Fruit fly (Drosophila melanogaster) whole organism, embryonic: Measurements from ENCODE around the gene cnir.

Experiments used
- Abd-B ChIP-seq: fragments of 200-800 bp; sonication (Bioruptor generic); optimal IDR thresholded peaks from 2 replicates; lab custom pipeline; 2018; ENCODE audit warnings: missing biosample characterization, mild to moderate bottlenecking, missing genetic modification characterization, moderate library complexity
- Adf1 ChIP-seq: fragments of 200-800 bp; sonication (Bioruptor generic); IDR thresholded peaks from 2 replicates; pipeline ENCODE4 v1.3.6; 2022; ENCODE audit warnings: missing biosample characterization, missing genetic modification characterization
- Atf6 ChIP-seq: fragments of 200-800 bp; sonication (Bioruptor generic); IDR thresholded peaks from 2 replicates; pipeline ENCODE4 v1.3.6; 2022; ENCODE audit warnings: missing biosample characterization, missing genetic modification characterization
- CG10543 ChIP-seq: fragments of 200-800 bp; sonication (Bioruptor generic); optimal IDR thresholded peaks from 3 replicates; lab custom pipeline; 2017; ENCODE audit warnings: missing biosample characterization, mild to moderate bottlenecking, missing genetic modification characterization, moderate library complexity
- CG11398 ChIP-seq: fragments of 200-800 bp; sonication (Bioruptor generic); optimal IDR thresholded peaks from 2 replicates; lab custom pipeline; 2016; ENCODE audit warnings: missing biosample characterization, missing genetic modification characterization
- CG13296 ChIP-seq: fragments of 200-800 bp; sonication (Bioruptor generic); optimal IDR thresholded peaks from 3 replicates; lab custom pipeline; 2018; ENCODE audit warnings: missing biosample characterization, mild to moderate bottlenecking, missing genetic modification characterization
- CG13775 ChIP-seq: fragments of 200-800 bp; sonication (Bioruptor generic); optimal IDR thresholded peaks from 3 replicates; lab custom pipeline; 2017; ENCODE audit warnings: missing biosample characterization, mild to moderate bottlenecking, missing genetic modification characterization
- CG13894 ChIP-seq: fragments of 200-800 bp; sonication (Bioruptor generic); optimal IDR thresholded peaks from 3 replicates; lab custom pipeline; 2018; ENCODE audit warnings: missing biosample characterization, mild to moderate bottlenecking, missing genetic modification characterization, moderate library complexity
- CG14014 ChIP-seq: fragments of 200-800 bp; sonication (Bioruptor generic); IDR thresholded peaks from 2 replicates; pipeline ENCODE4 v1.3.6; 2022; ENCODE audit warnings: missing biosample characterization, missing genetic modification characterization
- CG14441 ChIP-seq: fragments of 200-800 bp; sonication (Bioruptor generic); IDR thresholded peaks from 2 replicates; pipeline ENCODE4 v1.3.6; 2022; ENCODE audit warnings: missing biosample characterization, missing genetic modification characterization
- CG15011 ChIP-seq: fragments of 200-800 bp; sonication (Bioruptor generic); optimal IDR thresholded peaks from 3 replicates; lab custom pipeline; 2018; ENCODE audit warnings: missing biosample characterization, mild to moderate bottlenecking, missing genetic modification characterization
- CG17612 ChIP-seq: fragments of 200-800 bp; sonication (Bioruptor generic); IDR thresholded peaks from 2 replicates; pipeline ENCODE4 v1.3.6; 2022; ENCODE audit warnings: missing biosample characterization, missing genetic modification characterization
- CG18262 ChIP-seq: fragments of 200-800 bp; optimal IDR thresholded peaks from 3 replicates; lab custom pipeline; 2019; ENCODE audit warnings: missing biosample characterization, mild to moderate bottlenecking, missing genetic modification characterization, moderate library complexity
- CG1832 ChIP-seq: fragments of 200-800 bp; sonication (Bioruptor generic); optimal IDR thresholded peaks from 2 replicates; lab custom pipeline; 2017; ENCODE audit warnings: missing biosample characterization, mild to moderate bottlenecking, missing genetic modification characterization, inconsistent platforms
- CG2712 ChIP-seq: fragments of 200-800 bp; optimal IDR thresholded peaks from 3 replicates; lab custom pipeline; 2019; ENCODE audit warnings: missing biosample characterization, mild to moderate bottlenecking, missing genetic modification characterization, moderate library complexity
- CG32532 ChIP-seq: fragments of 200-800 bp; sonication (Bioruptor generic); IDR thresholded peaks from 2 replicates; pipeline ENCODE4 v1.3.6; 2022; ENCODE audit warnings: missing biosample characterization, missing genetic modification characterization
- CG3995 ChIP-seq: fragments of 200-800 bp; sonication (Bioruptor generic); optimal IDR thresholded peaks from 3 replicates; lab custom pipeline; 2016; ENCODE audit warnings: missing biosample characterization, missing genetic modification characterization
- CG4617 ChIP-seq: fragments of 200-800 bp; sonication (Bioruptor generic); optimal IDR thresholded peaks from 3 replicates; lab custom pipeline; 2016; ENCODE audit warnings: missing biosample characterization, missing genetic modification characterization, borderline replicate concordance
- CG6175 ChIP-seq: fragments of 200-800 bp; sonication (Bioruptor generic); IDR thresholded peaks from 3 replicates; pipeline ENCODE4 v1.3.6; 2022; ENCODE audit warnings: missing biosample characterization, missing genetic modification characterization
- CG7987 ChIP-seq: fragments of 200-800 bp; sonication (Bioruptor generic); optimal IDR thresholded peaks from 2 replicates; lab custom pipeline; 2018; ENCODE audit warnings: missing biosample characterization, mild to moderate bottlenecking, missing genetic modification characterization, moderate library complexity
- Dad ChIP-seq: fragments of 200-800 bp; sonication (Bioruptor generic); optimal IDR thresholded peaks from 3 replicates; lab custom pipeline; 2016; ENCODE audit warnings: missing biosample characterization, missing genetic modification characterization
- Dbx ChIP-seq: fragments of 200-800 bp; sonication (Bioruptor generic); IDR thresholded peaks from 3 replicates; pipeline ENCODE4 v1.3.6; 2022; ENCODE audit warnings: missing biosample characterization, missing genetic modification characterization
- Deaf1 ChIP-seq: fragments of 200-800 bp; optimal IDR thresholded peaks from 3 replicates; lab custom pipeline; 2019; ENCODE audit warnings: missing biosample characterization, mild to moderate bottlenecking, missing genetic modification characterization, moderate library complexity
- Drgx ChIP-seq: fragments of 200-800 bp; sonication (Bioruptor generic); IDR thresholded peaks from 2 replicates; pipeline ENCODE4 v1.3.6; 2022; ENCODE audit warnings: missing biosample characterization, missing genetic modification characterization
- ERR ChIP-seq: fragments of 200-800 bp; sonication (Bioruptor generic); optimal IDR thresholded peaks from 2 replicates; lab custom pipeline; 2016; ENCODE audit warnings: missing biosample characterization, missing genetic modification characterization
- Fer1 ChIP-seq: fragments of 200-800 bp; sonication (Bioruptor generic); optimal IDR thresholded peaks from 2 replicates; lab custom pipeline; 2017; ENCODE audit warnings: missing biosample characterization, mild to moderate bottlenecking, missing genetic modification characterization
- Gug ChIP-seq: fragments of 200-800 bp; sonication (Bioruptor generic); IDR thresholded peaks from 4 replicates; pipeline ENCODE4 v1.3.6; 2022; ENCODE audit warnings: missing biosample characterization, missing genetic modification characterization
- Hey ChIP-seq: fragments of 200-800 bp; sonication (Bioruptor generic); optimal IDR thresholded peaks from 3 replicates; lab custom pipeline; 2018; ENCODE audit warnings: missing biosample characterization, mild to moderate bottlenecking, missing genetic modification characterization
- Hmr ChIP-seq: fragments of 200-800 bp; sonication (Bioruptor generic); optimal IDR thresholded peaks from 3 replicates; lab custom pipeline; 2017; ENCODE audit warnings: mild to moderate bottlenecking, missing biosample characterization, missing genetic modification reagents, missing genetic modification characterization
- MBD-R2 ChIP-seq: fragments of 200-800 bp; sonication (Bioruptor generic); IDR thresholded peaks from 2 replicates; pipeline ENCODE4 v1.3.6; 2022; ENCODE audit warnings: missing biosample characterization, missing genetic modification characterization
- Neu2 ChIP-seq: fragments of 200-800 bp; sonication (Bioruptor generic); optimal IDR thresholded peaks from 3 replicates; lab custom pipeline; 2016; ENCODE audit warnings: missing biosample characterization, missing genetic modification characterization, borderline replicate concordance
- Nf-YA ChIP-seq: fragments of 200-800 bp; sonication (Bioruptor generic); IDR thresholded peaks from 2 replicates; pipeline ENCODE4 v1.3.6; 2022; ENCODE audit warnings: missing biosample characterization, missing genetic modification characterization
- TFAM ChIP-seq: fragments of 200-800 bp; sonication (Bioruptor generic); optimal IDR thresholded peaks from 2 replicates; lab custom pipeline; 2017; ENCODE audit warnings: missing biosample characterization, missing genetic modification characterization, inconsistent platforms
- YL-1 ChIP-seq: fragments of 200-800 bp; sonication (Bioruptor generic); optimal IDR thresholded peaks from 3 replicates; lab custom pipeline; 2017; ENCODE audit warnings: missing biosample characterization, mild to moderate bottlenecking, missing genetic modification characterization
- al ChIP-seq: fragments of 200-800 bp; sonication (Bioruptor generic); IDR thresholded peaks from 2 replicates; pipeline ENCODE4 v1.3.6; 2022; ENCODE audit warnings: missing biosample characterization, missing genetic modification characterization
- bsh ChIP-seq, 2 experiments: fragments of 200-800 bp; sonication (Bioruptor generic); optimal IDR thresholded peaks; 2 replicates each; lab custom pipeline; 2017 to 2018; ENCODE audit warnings: mild to moderate bottlenecking in 2 of 2, missing biosample characterization in 2 of 2, missing genetic modification characterization in 2 of 2, moderate library complexity in 1 of 2
- fd64A ChIP-seq: fragments of 200-800 bp; sonication (Bioruptor generic); optimal IDR thresholded peaks from 3 replicates; lab custom pipeline; 2018; ENCODE audit warnings: missing biosample characterization, mild to moderate bottlenecking, missing genetic modification characterization
- her ChIP-seq: fragments of 200-800 bp; sonication (Bioruptor generic); optimal IDR thresholded peaks from 2 replicates; lab custom pipeline; 2016; ENCODE audit warnings: missing biosample characterization, missing genetic modification characterization
- lab ChIP-seq: fragments of 200-800 bp; sonication (Bioruptor generic); optimal IDR thresholded peaks from 3 replicates; lab custom pipeline; 2017; ENCODE audit warnings: missing biosample characterization, missing genetic modification characterization, mild to moderate bottlenecking, moderate library complexity, missing genetic modification reagents
- nerfin-1 ChIP-seq: fragments of 200-800 bp; sonication (Bioruptor generic); optimal IDR thresholded peaks from 3 replicates; lab custom pipeline; 2019; ENCODE audit warnings: missing biosample characterization, mild to moderate bottlenecking, missing genetic modification characterization, moderate library complexity
- otp ChIP-seq: fragments of 200-800 bp; sonication (Bioruptor generic); IDR thresholded peaks from 3 replicates; pipeline ENCODE4, ENCODE4 v1.3.6; 2022; ENCODE audit warnings: missing biosample characterization, missing genetic modification characterization
- p53 ChIP-seq: fragments of 200-800 bp; sonication (Bioruptor generic); optimal IDR thresholded peaks from 2 replicates; lab custom pipeline; 2016; ENCODE audit warnings: missing biosample characterization, missing genetic modification characterization
- sens ChIP-seq: fragments of 200-800 bp; sonication (Bioruptor generic); peaks from one replicate; lab custom pipeline; 2016; ENCODE audit warnings: missing biosample characterization, missing genetic modification characterization
- sima ChIP-seq: fragments of 200-800 bp; sonication (Bioruptor generic); optimal IDR thresholded peaks from 2 replicates; lab custom pipeline; 2016; ENCODE audit warnings: missing biosample characterization, missing genetic modification characterization
- sisA ChIP-seq: fragments of 200-800 bp; sonication (Bioruptor generic); IDR thresholded peaks from 2 replicates; pipeline ENCODE4 v1.3.6; 2022; ENCODE audit warnings: missing biosample characterization, missing genetic modification characterization
- sna ChIP-seq: fragments of 200-800 bp; sonication (Bioruptor generic); IDR thresholded peaks from 2 replicates; pipeline ENCODE4 v1.3.6; 2022; ENCODE audit warnings: missing biosample characterization, missing genetic modification characterization; ENCODE audit not compliant: partially characterized antibody
- sqz ChIP-seq: fragments of 200-800 bp; sonication (Bioruptor generic); optimal IDR thresholded peaks from 3 replicates; lab custom pipeline; 2018; ENCODE audit warnings: missing biosample characterization, mild to moderate bottlenecking, missing genetic modification characterization
- stwl ChIP-seq: fragments of 200-800 bp; sonication (Bioruptor generic); optimal IDR thresholded peaks from 3 replicates; lab custom pipeline; 2018; ENCODE audit warnings: missing biosample characterization, mild to moderate bottlenecking, missing genetic modification characterization, moderate library complexity
- tgo ChIP-seq: fragments of 200-800 bp; sonication (Bioruptor generic); IDR thresholded peaks from 3 replicates; pipeline ENCODE4 v1.3.6; 2022; ENCODE audit warnings: missing biosample characterization, missing genetic modification characterization
- vnd ChIP-seq: fragments of 200-800 bp; sonication (Bioruptor generic); IDR thresholded peaks from 3 replicates; pipeline ENCODE4 v1.3.6; 2022; ENCODE audit warnings: missing biosample characterization, missing genetic modification characterization; ENCODE audit not compliant: partially characterized antibody
- yki ChIP-seq: fragments of >200 bp; optimal IDR thresholded peaks from 3 replicates; lab custom pipeline; 2018

cnir gene

dm6 chr2L:3056448-3056790 lies 16.8 kb upstream of the cnir start, which contains the start of gene FASN1 (continued):
- no peak for TF ChIP-seq CG4617 (GFP tag; lab: Kevin White, UChicago)
- TF ChIP-seq lab (GFP tag; lab: Kevin White, UChicago): peak; percentile 26
- no peak for TF ChIP-seq TFAM (GFP tag; lab: Kevin White, UChicago)
- peak; percentile 70; the same call in 2 of the 4 replicates for TF ChIP-seq Gug (GFP tag; lab: Robert Waterston, UW)
- TF ChIP-seq Dbx: peak; percentile 67; the same call in 2 of the 3 replicates
- TF ChIP-seq ERR (GFP tag; lab: Kevin White, UChicago): no peak
- TF ChIP-seq CG6175 (GFP tag; lab: Robert Waterston, UW): 0 out of 3 replicates have a peak, but pooled peaks have one; percentile 25
- no peak for TF ChIP-seq sima (GFP tag; lab: Kevin White, UChicago)
- no peak for TF ChIP-seq CG13775 (GFP tag; lab: Kevin White, UChicago)
- peak; percentile 43 for TF ChIP-seq sens (GFP tag; lab: Kevin White, UChicago)
- peak; percentile 11 for TF ChIP-seq Deaf1 (tag; lab: Kevin White, UChicago)
- no peak for TF ChIP-seq p53 (GFP tag; lab: Kevin White, UChicago)
- no peak for TF ChIP-seq CG1832 (GFP tag; lab: Kevin White, UChicago)
- peak; percentile 64 for TF ChIP-seq CG7987
- no peak for TF ChIP-seq vnd (GFP tag; lab: Robert Waterston, UW)
- peak; percentile 42 for TF ChIP-seq CG13296 (GFP tag; lab: Kevin White, UChicago)
- TF ChIP-seq CG14441 (GFP tag; lab: Robert Waterston, UW): 0 out of 2 replicates have a peak, but pooled peaks have one; percentile 12
- no peak for TF ChIP-seq bsh (GFP tag; optimal IDR thresholded peaks at IDR 0.05; lab: Kevin White, UChicago)
- TF ChIP-seq CG2712 (tag; lab: Kevin White, UChicago): no peak
- no peak for TF ChIP-seq CG15011 (GFP tag; lab: Kevin White, UChicago)
- no peak for TF ChIP-seq stwl (tag; lab: Kevin White, UChicago)
- peak; percentile 19 for TF ChIP-seq Fer1 (GFP tag; lab: Kevin White, UChicago)
- TF ChIP-seq CG14014: no peak; the same call in 1 of the 2 replicates
- TF ChIP-seq Drgx (GFP tag; lab: Robert Waterston, UW): peak; percentile 36; the same call in 1 of the 2 replicates
- TF ChIP-seq tgo (GFP tag; lab: Robert Waterston, UW): peak; percentile 39; the same call in 1 of the 3 replicates
- TF ChIP-seq CG3995 (GFP tag; lab: Kevin White, UChicago): no peak
- TF ChIP-seq CG10543 (GFP tag; lab: Kevin White, UChicago): peak; percentile 69
- 0 out of 3 replicates have a peak, but pooled peaks have one; percentile 20 for TF ChIP-seq otp (GFP tag; lab: Robert Waterston, UW)
- TF ChIP-seq al (GFP tag; lab: Robert Waterston, UW): no peak
- peak; percentile 8 for TF ChIP-seq Hey (tag; lab: Kevin White, UChicago)
- peak; percentile 2 for TF ChIP-seq CG13894 (tag; lab: Kevin White, UChicago)
- no peak for TF ChIP-seq Abd-B (GFP tag; lab: Kevin White, UChicago)
- TF ChIP-seq sqz (GFP tag; lab: Kevin White, UChicago): no peak
- TF ChIP-seq CG18262 (tag; lab: Kevin White, UChicago): peak; percentile 27
- peak; percentile 1 for TF ChIP-seq her
- peak; percentile 0 for TF ChIP-seq Dad
- TF ChIP-seq Adf1: peak; percentile 37; the same call in 1 of the 2 replicates
- TF ChIP-seq sisA: no peak
- TF ChIP-seq YL-1 (GFP tag; lab: Kevin White, UChicago): no peak
- TF ChIP-seq fd64A: no peak
- TF ChIP-seq yki (lab: Kevin White, UChicago): no peak
- TF ChIP-seq Nf-YA (GFP tag; lab: Robert Waterston, UW): no peak
- TF ChIP-seq CG17612 (GFP tag; lab: Robert Waterston, UW): no peak
- TF ChIP-seq nerfin-1: peak; percentile 12
- TF ChIP-seq sna (GFP tag; lab: Robert Waterston, UW): no peak
- TF ChIP-seq Hmr (GFP tag; lab: Kevin White, UChicago): peak; percentile 30
- no peak for TF ChIP-seq Neu2 (GFP tag; lab: Kevin White, UChicago)
- TF ChIP-seq CG11398 (GFP tag; lab: Kevin White, UChicago): peak; percentile 27
- TF ChIP-seq CG32532: no peak; the same call in none of the 2 replicates
- peak; percentile 25; the same call in 1 of the 2 replicates for TF ChIP-seq Atf6 (GFP tag; lab: Robert Waterston, UW)
- peak; percentile 31; the same call in 1 of the 2 replicates for TF ChIP-seq MBD-R2
